In the genomic region with DNA sequence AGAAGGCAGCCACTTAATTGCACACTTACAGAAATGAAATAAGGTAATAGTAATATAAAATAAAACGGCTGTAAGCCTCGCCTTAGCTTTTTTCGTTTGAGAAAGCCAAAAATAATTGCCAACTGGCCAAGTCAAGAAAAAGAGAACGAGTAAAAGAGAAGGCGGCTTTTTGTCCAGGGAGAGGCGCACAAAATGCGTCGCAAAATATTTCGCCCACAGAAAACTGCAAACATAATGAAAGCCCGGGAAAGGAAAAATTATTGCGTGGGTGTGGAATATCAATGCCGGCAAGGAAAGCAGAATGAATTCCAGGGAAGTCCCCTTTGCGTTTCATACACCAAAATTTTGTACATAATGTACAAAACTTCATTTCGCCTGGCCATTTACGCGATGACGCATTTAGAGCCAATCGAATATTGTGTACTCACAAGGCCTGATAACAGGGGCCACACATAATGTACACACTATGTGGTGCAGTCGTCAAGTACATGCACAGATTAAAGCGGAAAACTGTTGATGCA, we compare ENCODE assay signal across 4 fruit fly cellular contexts.
A peak's percentile ranks its signal among the peaks of the same experiment; 100 is the strongest.
TF ChIP-seq lines count a peak whose summit lies in the region.

No protein-coding gene starts in this region.

TF ChIP-seq in whole organism, 6 proteins besides CTCF, POLR2A, EP300 and RAD21:
- no peak for TF ChIP-seq usp (GFP tag; optimal IDR thresholded peaks at IDR 0.05; lab: Kevin White, UChicago)
- no peak for TF ChIP-seq CG8478 (optimal IDR thresholded peaks at IDR 0.05; lab: Kevin White, UChicago)
- no peak for TF ChIP-seq EcR (GFP tag; optimal IDR thresholded peaks at IDR 0.05; lab: Kevin White, UChicago)
- TF ChIP-seq pan (optimal IDR thresholded peaks at IDR 0.05; lab: Kevin White, UChicago) = peak; percentile 57
- TF ChIP-seq psq (optimal IDR thresholded peaks at IDR 0.05; lab: Kevin White, UChicago) = no peak
- TF ChIP-seq Dll (optimal IDR thresholded peaks at IDR 0.05; lab: Kevin White, UChicago) = no peak
TF ChIP-seq in whole organism: peak in this region for 1.

TF ChIP-seq in whole organism, adult, 20 proteins besides CTCF, POLR2A, EP300 and RAD21:
- no peak for TF ChIP-seq CG11617 (GFP tag; optimal IDR thresholded peaks at IDR 0.05; lab: Kevin White, UChicago)
- TF ChIP-seq CG12768 (GFP tag; optimal IDR thresholded peaks at IDR 0.05; lab: Kevin White, UChicago) = no peak
- TF ChIP-seq ovo (GFP tag; optimal IDR thresholded peaks at IDR 0.05; lab: Kevin White, UChicago) = no peak
- no peak for TF ChIP-seq Clk (GFP tag; optimal IDR thresholded peaks at IDR 0.05; lab: Kevin White, UChicago)
- peak; percentile 69 for TF ChIP-seq kay (GFP tag; lab: Kevin White, UChicago; ENCODE audit: borderline replicate concordance)

TF ChIP-seq in whole organism, prepupa, 60 proteins besides CTCF, POLR2A, EP300 and RAD21:
- TF ChIP-seq lz (GFP tag; optimal IDR thresholded peaks at IDR 0.05; lab: Kevin White, UChicago) (no peak), Eip75B (GFP tag; optimal IDR thresholded peaks at IDR 0.05; lab: Kevin White, UChicago) (no peak), CG6854 (GFP tag; optimal IDR thresholded peaks at IDR 0.05; lab: Kevin White, UChicago) (no peak), vri (GFP tag; optimal IDR thresholded peaks at IDR 0.05; lab: Kevin White, UChicago) (peak; percentile 13)

TF ChIP-seq in whole organism, wandering third instar larva, 38 proteins besides CTCF, POLR2A, EP300 and RAD21:
- TF ChIP-seq Mio (GFP tag; optimal IDR thresholded peaks at IDR 0.05; lab: Kevin White, UChicago) (no peak), Rel (GFP tag; optimal IDR thresholded peaks at IDR 0.05; lab: Kevin White, UChicago) (no peak), Rel (tag; optimal IDR thresholded peaks at IDR 0.05; lab: Kevin White, UChicago) (peak; percentile 97)
